Fruit fly (Drosophila melanogaster) whole organism, adult: ENCODE results near the gene dpr3.

ENCODE experiments used
- CG14711 ChIP-seq: fragments of 200-800 bp; sonication (Bioruptor generic); optimal IDR thresholded peaks from 2 replicates; lab custom pipeline; 2018; ENCODE audit warnings: missing biosample characterization, mild to moderate bottlenecking, missing genetic modification characterization, moderate library complexity
- CG1620 ChIP-seq: fragments of 200-800 bp; sonication (Bioruptor generic); optimal IDR thresholded peaks from 2 replicates; lab custom pipeline; 2016; ENCODE audit warnings: missing biosample characterization, missing genetic modification characterization
- CG33017 ChIP-seq: fragments of 200-800 bp; sonication (Bioruptor generic); optimal IDR thresholded peaks from 2 replicates; lab custom pipeline; 2018; ENCODE audit warnings: missing biosample characterization, mild to moderate bottlenecking, missing genetic modification characterization, moderate library complexity
- CG7045 ChIP-seq: fragments of 200-800 bp; sonication (Bioruptor generic); optimal IDR thresholded peaks from 2 replicates; lab custom pipeline; 2017; ENCODE audit warnings: missing biosample characterization, mild to moderate bottlenecking, missing genetic modification characterization
- Clk ChIP-seq: fragments of 200-800 bp; sonication (Bioruptor generic); optimal IDR thresholded peaks from 2 replicates; lab custom pipeline; 2017; ENCODE audit warnings: missing biosample characterization, missing genetic modification characterization
- Crg-1 ChIP-seq: fragments of 200-800 bp; sonication (Bioruptor generic); optimal IDR thresholded peaks from 2 replicates; lab custom pipeline; 2016; ENCODE audit warnings: missing biosample characterization, missing genetic modification characterization
- Mnt ChIP-seq: fragments of 200-800 bp; sonication (Bioruptor generic); optimal IDR thresholded peaks from 2 replicates; lab custom pipeline; 2016; ENCODE audit warnings: missing biosample characterization, mild to moderate bottlenecking, missing genetic modification characterization
- bab1 ChIP-seq: fragments of 200-800 bp; sonication (Bioruptor generic); optimal IDR thresholded peaks from 3 replicates; lab custom pipeline; 2019; ENCODE audit warnings: missing biosample characterization, mild to moderate bottlenecking, missing genetic modification characterization, moderate library complexity
- cic ChIP-seq: fragments of 200-800 bp; sonication (Bioruptor generic); optimal IDR thresholded peaks from 2 replicates; lab custom pipeline; 2017; ENCODE audit warnings: missing biosample characterization, mild to moderate bottlenecking, missing genetic modification characterization, moderate library complexity
- cnc ChIP-seq, 2 experiments: fragments of >200 bp; optimal IDR thresholded peaks; 2 replicates each; lab custom pipeline; 2017
- kay ChIP-seq: fragments of 200-800 bp; sonication (Bioruptor generic); peaks from one replicate; lab custom pipeline; 2016; ENCODE audit warnings: missing biosample characterization, missing genetic modification characterization, borderline replicate concordance
- pad ChIP-seq: fragments of 200-800 bp; sonication (Bioruptor generic); optimal IDR thresholded peaks from 3 replicates; lab custom pipeline; 2017; ENCODE audit warnings: missing biosample characterization, missing genetic modification characterization, mild to moderate bottlenecking, moderate library complexity, missing genetic modification reagents
- tj ChIP-seq: fragments of 200-800 bp; sonication (Bioruptor generic); optimal IDR thresholded peaks from 3 replicates; lab custom pipeline; 2017; ENCODE audit warnings: missing biosample characterization, mild to moderate bottlenecking, missing genetic modification characterization, moderate library complexity
- toe ChIP-seq: fragments of 200-800 bp; sonication (Bioruptor generic); optimal IDR thresholded peaks from 2 replicates; lab custom pipeline; 2016; ENCODE audit warnings: missing biosample characterization, missing genetic modification characterization

- no peak for TF ChIP-seq CG7045 (GFP tag; lab: Kevin White, UChicago)
- no peak for TF ChIP-seq cnc (optimal IDR thresholded peaks at IDR 0.05; lab: Kevin White, UChicago)
- TF ChIP-seq kay (GFP tag; lab: Kevin White, UChicago) = no peak
- TF ChIP-seq pad (GFP tag; lab: Kevin White, UChicago) = peak; percentile 16
- no peak for TF ChIP-seq Clk (GFP tag; lab: Kevin White, UChicago)
- TF ChIP-seq toe = no peak
- TF ChIP-seq bab1 (GFP tag; lab: Kevin White, UChicago) = peak; percentile 62
- TF ChIP-seq Crg-1 (GFP tag; lab: Kevin White, UChicago) = peak; percentile 46
- TF ChIP-seq cic (GFP tag; lab: Kevin White, UChicago) = no peak
- TF ChIP-seq tj (GFP tag; lab: Kevin White, UChicago) = peak; percentile 94
- peak; percentile 64 for TF ChIP-seq CG14711 (tag; lab: Kevin White, UChicago)
- TF ChIP-seq CG1620 (GFP tag; lab: Kevin White, UChicago) = peak; percentile 32
- TF ChIP-seq Mnt (GFP tag; lab: Kevin White, UChicago) = peak; percentile 26
- TF ChIP-seq CG33017 = no peak
Measured at dm6 chr2L:2037551-2038252, 72.0 kb downstream of the dpr3 start.
